Worm (Caenorhabditis elegans) whole organism, L1 larva: Measurements from ENCODE around the gene chil-10.

ENCODE experiments used
- C34B4.2 ChIP-seq: sonication (generic microtip); optimal IDR thresholded peaks from 2 replicates; lab custom pipeline; 2017; ENCODE audit warnings: mild to moderate bottlenecking, missing genetic modification characterization, missing compliant biosample characterization
- ceh-63 ChIP-seq: fragments of 200-800 bp; sonication (Bioruptor generic); optimal IDR thresholded peaks from 2 replicates; lab custom pipeline; 2018; ENCODE audit warnings: mild to moderate bottlenecking, missing genetic modification characterization, missing compliant biosample characterization
- ceh-82 ChIP-seq, 3 experiments: fragments of 150-350 bp in 1 of 3; sonication (generic microtip) in 2 of 3; optimal IDR thresholded peaks; 2 replicates each; lab custom pipeline; 2014 to 2017; ENCODE audit warnings: missing biosample characterization in 3 of 3, missing genetic modification characterization in 3 of 3
- dpl-1 ChIP-seq, 3 experiments: fragments of 150-350 bp in 2 of 3; sonication (generic microtip) in 1 of 3; optimal IDR thresholded peaks; 2 replicates each; lab custom pipeline; 2014 to 2017; ENCODE audit warnings: missing biosample characterization in 3 of 3, missing genetic modification characterization in 3 of 3, missing genetic modification reagents in 3 of 3
- efl-1 ChIP-seq, 4 experiments: fragments of 150-350 bp; optimal IDR thresholded peaks in 3 of 4; peaks in 1 of 4; 1 replicate in 1 of 4; 2 replicates in 3 of 4; lab custom pipeline; 2014; ENCODE audit warnings: missing biosample characterization in 2 of 4, missing genetic modification characterization in 2 of 4, missing genetic modification reagents in 2 of 4
- fkh-10 ChIP-seq: sonication (generic microtip); optimal IDR thresholded peaks from 2 replicates; lab custom pipeline; 2017; ENCODE audit warnings: missing biosample characterization, missing genetic modification reagents, missing genetic modification characterization
- fkh-8 ChIP-seq: sonication (generic microtip); optimal IDR thresholded peaks from 2 replicates; lab custom pipeline; 2016; ENCODE audit warnings: mild to moderate bottlenecking, missing genetic modification characterization, missing compliant biosample characterization
- grh-1 ChIP-seq: fragments of 200-800 bp; sonication (Bioruptor generic); IDR thresholded peaks from 2 replicates; pipeline ENCODE4 v1.3.6; 2022; ENCODE audit warnings: missing genetic modification reagents, missing genetic modification characterization, missing compliant biosample characterization
- hlh-17 ChIP-seq: fragments of 200-800 bp; sonication (Bioruptor generic); optimal IDR thresholded peaks from 2 replicates; lab custom pipeline; 2018; ENCODE audit warnings: missing genetic modification characterization, mild to moderate bottlenecking, missing compliant biosample characterization, moderate library complexity, borderline replicate concordance
- hlh-4 ChIP-seq: sonication (generic microtip); optimal IDR thresholded peaks from 2 replicates; lab custom pipeline; 2016; ENCODE audit warnings: mild to moderate bottlenecking, missing genetic modification characterization, missing compliant biosample characterization
- isw-1 ChIP-seq: fragments of 200-800 bp; sonication (Bioruptor generic); IDR thresholded peaks from 2 replicates; pipeline ENCODE4 v1.3.6; 2022; ENCODE audit warnings: missing genetic modification characterization, missing compliant biosample characterization
- jun-1 ChIP-seq: fragments of 150-350 bp; optimal IDR thresholded peaks from 2 replicates; lab custom pipeline; 2014; ENCODE audit warnings: missing biosample characterization, missing genetic modification reagents, missing genetic modification characterization
- lin-14 ChIP-seq: fragments of 200-800 bp; sonication (Bioruptor generic); optimal IDR thresholded peaks from 2 replicates; lab custom pipeline; 2018; ENCODE audit warnings: mild to moderate bottlenecking, missing genetic modification characterization, moderate library complexity, missing compliant biosample characterization
- lin-15B ChIP-seq: fragments of 150-350 bp; sonication (generic microtip); optimal IDR thresholded peaks from 3 replicates; lab custom pipeline; 2014; ENCODE audit warnings: missing biosample characterization, missing genetic modification characterization
- lin-35 ChIP-seq, 2 experiments: fragments of 150-350 bp; optimal IDR thresholded peaks; 2 replicates each; lab custom pipeline; 2014; ENCODE audit warnings: missing biosample characterization in 2 of 2, missing genetic modification characterization in 2 of 2, missing genetic modification reagents in 2 of 2
- lin-39 ChIP-seq: fragments of 150-350 bp; optimal IDR thresholded peaks from 2 replicates; lab custom pipeline; 2014; ENCODE audit warnings: missing biosample characterization, missing genetic modification reagents, missing genetic modification characterization
- lsy-2 ChIP-seq, 2 experiments: fragments of 150-350 bp; optimal IDR thresholded peaks; 2 replicates each; lab custom pipeline; 2014; ENCODE audit warnings: missing biosample characterization in 2 of 2, missing genetic modification characterization in 2 of 2
- mdl-1 ChIP-seq, 2 experiments: fragments of 150-350 bp; optimal IDR thresholded peaks; 2 replicates each; lab custom pipeline; 2014 to 2017; ENCODE audit warnings: missing biosample characterization in 2 of 2, missing genetic modification characterization in 2 of 2, inconsistent platforms in 1 of 2
- mef-2 ChIP-seq: fragments of 150-350 bp; optimal IDR thresholded peaks from 2 replicates; lab custom pipeline; 2014; ENCODE audit warnings: missing biosample characterization, missing genetic modification characterization
- mep-1 ChIP-seq: fragments of 150-350 bp; optimal IDR thresholded peaks from 2 replicates; lab custom pipeline; 2014; ENCODE audit warnings: missing biosample characterization, missing genetic modification characterization
- nhr-11 ChIP-seq: fragments of 150-350 bp; optimal IDR thresholded peaks from 2 replicates; lab custom pipeline; 2014; ENCODE audit warnings: missing biosample characterization, missing genetic modification characterization
- nhr-237 ChIP-seq: fragments of 150-350 bp; optimal IDR thresholded peaks from 2 replicates; lab custom pipeline; 2014; ENCODE audit warnings: missing biosample characterization, missing genetic modification characterization
- nhr-47 ChIP-seq: sonication (generic microtip); optimal IDR thresholded peaks from 2 replicates; lab custom pipeline; 2016; ENCODE audit warnings: mild to moderate bottlenecking, missing genetic modification characterization, moderate library complexity, missing compliant biosample characterization
- nhr-76 ChIP-seq: sonication (generic microtip); optimal IDR thresholded peaks from 2 replicates; lab custom pipeline; 2017; ENCODE audit warnings: missing biosample characterization, missing genetic modification characterization
- nhr-77 ChIP-seq: fragments of 150-350 bp; optimal IDR thresholded peaks from 2 replicates; lab custom pipeline; 2014; ENCODE audit warnings: missing biosample characterization, missing genetic modification characterization
- nhr-85 ChIP-seq: sonication (generic microtip); peaks from one replicate; lab custom pipeline; 2016; ENCODE audit warnings: missing genetic modification characterization, inconsistent platforms, missing compliant biosample characterization
- nhr-90 ChIP-seq: sonication (generic microtip); optimal IDR thresholded peaks from 2 replicates; lab custom pipeline; 2016; ENCODE audit warnings: mild to moderate bottlenecking, missing genetic modification characterization, missing compliant biosample characterization; ENCODE audit not compliant: poor library complexity
- rnt-1 ChIP-seq: sonication (generic microtip); optimal IDR thresholded peaks from 2 replicates; lab custom pipeline; 2016; ENCODE audit warnings: mild to moderate bottlenecking, missing genetic modification characterization, moderate library complexity, missing compliant biosample characterization
- skn-1 ChIP-seq: fragments of 150-350 bp; optimal IDR thresholded peaks from 2 replicates; lab custom pipeline; 2014; ENCODE audit warnings: missing biosample characterization, missing genetic modification characterization
- snpc-4 ChIP-seq: fragments of 150-350 bp; optimal IDR thresholded peaks from 2 replicates; lab custom pipeline; 2014; ENCODE audit warnings: missing biosample characterization, missing genetic modification characterization
- snu-23 ChIP-seq: sonication (generic microtip); optimal IDR thresholded peaks from 2 replicates; lab custom pipeline; 2016; ENCODE audit warnings: missing genetic modification characterization, missing compliant biosample characterization
- sptf-1 ChIP-seq: fragments of 150-350 bp; optimal IDR thresholded peaks from 2 replicates; lab custom pipeline; 2014; ENCODE audit warnings: missing biosample characterization, missing genetic modification characterization
- swsn-7 ChIP-seq: sonication (generic microtip); optimal IDR thresholded peaks from 2 replicates; lab custom pipeline; 2016; ENCODE audit warnings: missing genetic modification characterization, missing compliant biosample characterization
- tbx-2 ChIP-seq: sonication (generic microtip); optimal IDR thresholded peaks from 2 replicates; lab custom pipeline; 2016; ENCODE audit warnings: missing genetic modification characterization, missing compliant biosample characterization
- tlp-1 ChIP-seq: fragments of 150-350 bp; optimal IDR thresholded peaks from 2 replicates; lab custom pipeline; 2014; ENCODE audit warnings: missing biosample characterization, missing genetic modification characterization
- unc-130 ChIP-seq: fragments of 150-350 bp; optimal IDR thresholded peaks from 2 replicates; lab custom pipeline; 2017; ENCODE audit warnings: missing biosample characterization, missing genetic modification characterization, inconsistent platforms
- unc-30 ChIP-seq: sonication (generic microtip); optimal IDR thresholded peaks from 2 replicates; lab custom pipeline; 2017; ENCODE audit warnings: missing biosample characterization, missing genetic modification characterization
- unc-86 ChIP-seq: sonication (generic microtip); optimal IDR thresholded peaks from 2 replicates; lab custom pipeline; 2016; ENCODE audit warnings: missing genetic modification characterization, missing compliant biosample characterization
- xbp-1 ChIP-seq: sonication (generic microtip); optimal IDR thresholded peaks from 2 replicates; lab custom pipeline; 2016; ENCODE audit warnings: missing genetic modification characterization, missing compliant biosample characterization
- zip-4 ChIP-seq: fragments of 200-800 bp; sonication (Bioruptor generic); optimal IDR thresholded peaks from 2 replicates; lab custom pipeline; 2018; ENCODE audit warnings: mild to moderate bottlenecking, missing genetic modification characterization, moderate library complexity, missing compliant biosample characterization
- ztf-11 ChIP-seq, 2 experiments: sonication (generic microtip); optimal IDR thresholded peaks; 2 replicates each; lab custom pipeline; 2016 to 2017; ENCODE audit warnings: missing genetic modification characterization in 2 of 2, missing biosample characterization in 1 of 2, missing compliant biosample characterization in 1 of 2
- ztf-4 ChIP-seq: fragments of 150-350 bp; optimal IDR thresholded peaks from 2 replicates; lab custom pipeline; 2014; ENCODE audit warnings: missing biosample characterization, missing genetic modification characterization

chil-10 gene

DNA sequence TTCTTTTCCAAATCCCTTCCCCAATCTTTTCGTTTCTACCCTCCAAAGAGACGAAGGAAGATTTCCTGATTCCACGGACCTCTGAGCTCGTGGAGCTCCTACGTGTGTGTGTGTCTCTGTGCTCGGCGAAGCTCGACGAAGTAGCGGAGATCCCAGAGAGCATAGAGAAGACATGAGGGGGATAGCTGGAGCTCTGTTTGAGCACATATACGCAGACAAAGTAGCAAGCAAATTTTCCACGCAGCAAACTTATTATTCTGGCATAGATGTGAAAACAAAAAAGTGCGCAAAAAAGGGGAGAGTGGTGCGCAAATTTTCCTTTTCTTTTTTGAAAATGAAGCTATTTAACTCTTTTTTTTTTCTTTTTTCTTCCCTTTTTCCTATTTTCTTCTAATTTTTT, 24.8 kb upstream of the chil-10 start:
- TF ChIP-seq swsn-7 (tag; lab: Kevin White, UChicago) (peak; percentile 30), lin-35 (GFP tag; optimal IDR thresholded peaks at IDR 0.05; lab: Kevin White, UChicago) (peak in 1 of 2 experiments; percentile 12), jun-1 (no peak), nhr-47 (tag; lab: Kevin White, UChicago) (peak; percentile 47), fkh-10 (GFP tag; lab: Kevin White, UChicago) (peak; percentile 65), lin-14 (GFP tag; lab: Kevin White, UChicago) (peak; percentile 84), snu-23 (GFP tag; lab: Kevin White, UChicago) (peak; percentile 17), unc-86 (tag; lab: Kevin White, UChicago) (peak; percentile 37), tbx-2 (peak; percentile 14), tlp-1 (tag; lab: Kevin White, UChicago) (no peak), mep-1 (tag; lab: Kevin White, UChicago) (peak; percentile 4), fkh-8 (tag; lab: Kevin White, UChicago) (peak; percentile 49), dpl-1 (GFP tag; optimal IDR thresholded peaks at IDR 0.05; lab: Kevin White, UChicago) (peak in 1 of 3 experiments; percentile 8), unc-130 (tag; lab: Kevin White, UChicago) (peak; percentile 13), nhr-11 (no peak), rnt-1 (tag; lab: Kevin White, UChicago) (peak; percentile 41), ceh-82 (tag; optimal IDR thresholded peaks at IDR 0.05; lab: Kevin White, UChicago) (peak in 2 of 3 experiments; percentile 37 to 45), unc-30 (no peak), mdl-1 (tag; optimal IDR thresholded peaks at IDR 0.05; lab: Kevin White, UChicago) (peak in 1 of 2 experiments; percentile 0), lsy-2 (tag; optimal IDR thresholded peaks at IDR 0.05; lab: Kevin White, UChicago) (peak in 1 of 2 experiments; percentile 26), efl-1 (optimal IDR thresholded peaks at IDR 0.05; lab: Kevin White, UChicago) (peak in 1 of 2 experiments; percentile 20), efl-1 (GFP tag; optimal IDR thresholded peaks at IDR 0.05 in 1 of 2; lab: Kevin White, UChicago) (peak in 1 of 2 experiments; percentile 65), lin-39 (no peak), nhr-76 (tag; lab: Kevin White, UChicago) (no peak), skn-1 (tag; lab: Kevin White, UChicago) (peak; percentile 55)

DNA sequence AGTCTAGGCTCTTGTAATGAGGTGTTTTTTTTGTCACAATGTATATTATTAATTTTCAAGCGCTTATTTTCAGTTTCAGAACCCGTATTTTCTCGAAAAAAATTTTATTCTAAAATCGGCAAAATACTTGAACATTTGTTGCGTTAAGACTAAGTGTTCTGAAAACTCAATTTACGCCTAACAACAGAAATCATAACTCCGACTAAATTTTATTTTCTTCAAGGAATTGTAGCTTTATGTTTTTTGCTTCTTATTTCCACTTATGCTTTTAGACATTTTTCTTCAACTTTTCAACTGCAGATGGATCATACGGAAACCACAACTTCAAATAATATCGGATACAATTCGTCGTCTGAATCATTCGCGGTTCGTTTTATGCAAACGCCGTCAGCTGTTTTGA, 24.2 kb upstream of the chil-10 start, which contains the start of gene F35H12.1:
TSS of gene F35H12.1 (plus strand) at position 301 of the 400 bp plus-strand sequence.
- TF ChIP-seq ztf-11 (tag; optimal IDR thresholded peaks at IDR 0.05; lab: Kevin White, UChicago) (no peak), unc-130 (tag; lab: Kevin White, UChicago) (no peak), isw-1 (GFP tag; lab: Robert Waterston, UW) (no peak), nhr-90 (tag; lab: Kevin White, UChicago) (no peak), sptf-1 (tag; lab: Kevin White, UChicago) (no peak), nhr-77 (tag; lab: Kevin White, UChicago) (no peak), lin-15B (tag; lab: Kevin White, UChicago) (no peak), rnt-1 (tag; lab: Kevin White, UChicago) (no peak), swsn-7 (tag; lab: Kevin White, UChicago) (no peak), mep-1 (tag; lab: Kevin White, UChicago) (no peak), ceh-63 (no peak), mef-2 (tag; lab: Kevin White, UChicago) (no peak), nhr-85 (tag; lab: Kevin White, UChicago) (no peak), xbp-1 (tag; lab: Kevin White, UChicago) (no peak), nhr-237 (tag; lab: Kevin White, UChicago) (no peak), C34B4.2 (no peak), nhr-47 (tag; lab: Kevin White, UChicago) (no peak), zip-4 (GFP tag; lab: Kevin White, UChicago) (no peak), ztf-4 (tag; lab: Kevin White, UChicago) (no peak)

DNA sequence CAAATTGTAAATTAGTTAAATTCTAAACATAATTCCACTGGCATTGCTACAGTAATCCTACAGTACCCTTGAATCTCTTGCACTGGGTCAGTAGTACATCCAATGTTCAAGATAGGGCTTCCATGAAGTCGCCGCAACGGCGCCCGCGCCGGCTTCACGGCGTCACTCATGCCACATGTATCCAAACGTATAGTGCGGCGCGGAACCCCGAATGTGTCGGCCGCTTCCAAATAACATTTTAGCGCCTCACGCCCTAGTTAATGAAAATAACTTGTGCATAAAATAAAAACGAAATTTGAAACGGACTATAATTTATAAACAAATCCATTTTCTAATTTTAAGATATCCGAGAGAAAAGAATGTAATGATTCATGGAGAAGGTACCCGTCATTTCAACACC, 21.7 kb upstream of the chil-10 start:
- peak; percentile 87 for TF ChIP-seq snpc-4
- no peak for TF ChIP-seq xbp-1 (tag; lab: Kevin White, UChicago)
- no peak for TF ChIP-seq lsy-2 (tag; optimal IDR thresholded peaks at IDR 0.05; lab: Kevin White, UChicago)
- no peak for TF ChIP-seq ztf-11 (tag; optimal IDR thresholded peaks at IDR 0.05; lab: Kevin White, UChicago)
- no peak for TF ChIP-seq mdl-1 (tag; optimal IDR thresholded peaks at IDR 0.05; lab: Kevin White, UChicago)
- no peak for TF ChIP-seq lin-35 (GFP tag; optimal IDR thresholded peaks at IDR 0.05; lab: Kevin White, UChicago)
- TF ChIP-seq grh-1 (GFP tag; lab: Robert Waterston, UW): no peak
- peak; percentile 22 for TF ChIP-seq hlh-17
- no peak for TF ChIP-seq hlh-4 (tag; lab: Kevin White, UChicago)
- TF ChIP-seq dpl-1 (GFP tag; optimal IDR thresholded peaks at IDR 0.05; lab: Kevin White, UChicago): no peak
